Fruit fly (Drosophila melanogaster) whole organism: Measurements from ENCODE around the gene CG3106.

ENCODE experiments used
- CG8478 ChIP-seq: fragments of >200 bp; optimal IDR thresholded peaks from 2 replicates; lab custom pipeline; 2018; ENCODE audit warnings: inconsistent platforms
- Dll ChIP-seq: fragments of >200 bp; optimal IDR thresholded peaks from 2 replicates; lab custom pipeline; 2017
- pan ChIP-seq: fragments of >200 bp; optimal IDR thresholded peaks from 2 replicates; lab custom pipeline; 2017

dm6 chrX:9687623-9688022 is 24.9 kb upstream of the CG3106 start:
- TF ChIP-seq pan (lab: Kevin White, UChicago) (no peak), Dll (lab: Kevin White, UChicago) (no peak), CG8478 (lab: Kevin White, UChicago) (no peak)
